Worm (Caenorhabditis elegans): ENCODE data around the gene fln-1.

The fln-1 gene

DNA sequence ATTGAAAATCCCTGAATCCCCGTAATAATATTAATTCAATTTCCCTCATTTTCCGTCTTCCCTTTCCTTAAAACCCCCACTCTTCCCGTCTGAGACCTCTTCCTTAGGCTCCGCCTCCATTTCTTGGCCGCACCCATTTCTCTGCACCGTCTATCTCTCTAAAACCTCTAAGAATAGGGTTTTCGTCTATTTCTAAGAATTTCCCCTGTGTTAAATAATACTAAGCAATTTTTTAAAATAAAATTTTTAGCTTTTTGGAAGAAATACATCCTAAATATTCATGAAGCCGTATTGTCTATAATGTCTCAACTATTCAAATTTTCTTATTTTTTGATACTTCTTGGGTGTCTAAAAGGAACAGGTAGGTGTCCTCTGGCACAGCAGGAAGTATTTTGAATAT is 36.3 kb downstream of the fln-1 start, which contains the start of gene cdh-8:
Gene cdh-8, plus strand, starts transcription at position 301 of the 400 bp plus-strand sequence.
- TF ChIP-seq nhr-77 (tag; optimal IDR thresholded peaks at IDR 0.05), result no peak
- TF ChIP-seq ceh-9 (tag; optimal IDR thresholded peaks at IDR 0.05), result no peak
- TF ChIP-seq lin-15B (tag; optimal IDR thresholded peaks at IDR 0.05), result no peak
- TF ChIP-seq lin-39 (tag; optimal IDR thresholded peaks at IDR 0.05), result no peak
- no peak for TF ChIP-seq ztf-11 (tag; optimal IDR thresholded peaks at IDR 0.05)
- no peak for TF ChIP-seq fkh-2 (tag; optimal IDR thresholded peaks at IDR 0.05)
- TF ChIP-seq nhr-67 (tag; optimal IDR thresholded peaks at IDR 0.05), result no peak
- no peak for TF ChIP-seq elt-1 (tag; optimal IDR thresholded peaks at IDR 0.05)
- no peak for TF ChIP-seq nhr-11 (tag; optimal IDR thresholded peaks at IDR 0.05)
- TF ChIP-seq mml-1 (tag; optimal IDR thresholded peaks at IDR 0.05), result no peak
- TF ChIP-seq R02D3.7 (tag; optimal IDR thresholded peaks at IDR 0.05), result no peak
- no peak for TF ChIP-seq ceh-82 (tag; optimal IDR thresholded peaks at IDR 0.05)
- no peak for TF ChIP-seq nhr-23 (tag; optimal IDR thresholded peaks at IDR 0.05)
- TF ChIP-seq nhr-76 (tag; optimal IDR thresholded peaks at IDR 0.05), result no peak
- TF ChIP-seq fos-1 (tag; optimal IDR thresholded peaks at IDR 0.05), result no peak
- TF ChIP-seq ceh-16 (tag; optimal IDR thresholded peaks at IDR 0.05), result no peak
- TF ChIP-seq skn-1 (tag; optimal IDR thresholded peaks at IDR 0.05), result no peak
- no peak for TF ChIP-seq mdl-1 (tag; optimal IDR thresholded peaks at IDR 0.05)

DNA sequence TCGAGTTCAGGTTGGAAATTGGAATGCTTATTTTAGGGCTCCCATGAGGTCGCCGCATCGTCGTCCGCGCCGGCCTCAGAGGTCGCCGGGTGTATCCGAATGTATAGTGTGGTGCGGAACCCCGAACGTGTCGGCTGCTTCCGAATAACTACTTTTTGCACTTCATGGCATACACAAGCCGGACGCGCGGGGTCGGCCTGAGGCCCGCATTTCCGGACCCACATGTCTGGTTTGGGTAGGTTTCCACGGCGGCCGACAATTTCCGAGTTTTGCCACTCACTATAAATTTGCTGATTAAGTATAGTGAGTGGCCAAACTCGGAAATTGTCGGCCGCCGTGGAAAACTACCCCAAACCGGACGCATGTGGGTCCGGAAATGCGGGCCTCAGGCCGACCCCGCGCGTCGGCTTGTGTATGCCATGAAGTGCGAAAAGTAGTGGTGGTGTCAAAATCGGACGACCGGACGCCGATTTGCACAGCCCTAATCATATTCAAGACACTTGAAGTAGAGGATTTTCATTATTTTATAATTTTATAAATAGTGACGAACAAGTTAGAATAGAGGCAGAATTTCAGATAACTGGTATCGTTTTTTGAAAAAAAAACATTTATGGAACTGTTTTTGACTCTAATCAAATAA is 37.5 kb downstream of the fln-1 start:
- TF ChIP-seq ceh-16 (tag; optimal IDR thresholded peaks at IDR 0.05) (no peak), nhr-76 (tag; optimal IDR thresholded peaks at IDR 0.05) (no peak), aly-2 (tag; optimal IDR thresholded peaks at IDR 0.05) (no peak), ceh-82 (tag; optimal IDR thresholded peaks at IDR 0.05) (no peak), nhr-11 (tag; optimal IDR thresholded peaks at IDR 0.05) (no peak), elt-3 (tag; optimal IDR thresholded peaks at IDR 0.05) (no peak), egl-5 (tag; optimal IDR thresholded peaks at IDR 0.05) (no peak), skn-1 (tag; optimal IDR thresholded peaks at IDR 0.05) (no peak), lsy-12 (tag; optimal IDR thresholded peaks at IDR 0.05) (no peak), ZK546.5 (tag; optimal IDR thresholded peaks at IDR 0.05) (no peak), ama-1 (optimal IDR thresholded peaks at IDR 0.05) (no peak), fkh-2 (tag; optimal IDR thresholded peaks at IDR 0.05) (no peak), nhr-77 (tag; optimal IDR thresholded peaks at IDR 0.05) (no peak), nhr-12 (tag; optimal IDR thresholded peaks at IDR 0.05) (no peak), fos-1 (tag; optimal IDR thresholded peaks at IDR 0.05) (no peak), pha-4 (tag; optimal IDR thresholded peaks at IDR 0.05) (no peak), nfya-1 (tag; optimal IDR thresholded peaks at IDR 0.05; ENCODE audit: insufficient read depth) (no peak)

DNA sequence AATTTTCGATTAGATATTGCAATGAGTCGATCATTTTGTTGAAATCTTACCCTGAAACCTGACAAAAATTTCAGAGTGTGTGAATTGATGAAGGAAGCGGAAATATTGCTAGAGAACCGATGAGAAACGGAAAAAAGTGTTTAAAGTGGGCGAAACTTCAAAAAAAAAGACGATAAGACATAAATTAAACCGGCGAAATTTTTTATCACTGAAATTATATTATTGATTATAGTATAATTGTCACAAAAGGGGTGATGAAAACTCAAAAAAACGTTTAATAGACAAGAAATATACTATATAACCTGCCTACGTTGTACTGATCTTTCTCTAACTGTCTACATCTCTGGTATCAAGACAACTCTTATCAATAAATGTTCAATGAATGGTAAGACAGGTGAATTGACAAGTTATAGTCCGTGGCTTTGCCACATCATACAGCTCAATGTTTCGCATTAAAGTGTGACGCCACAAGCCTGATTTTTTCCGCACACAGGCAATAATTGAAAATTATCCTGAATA is 38.6 kb downstream of the fln-1 start, which contains the start of gene pxmp-4:
Gene pxmp-4, minus strand, starts transcription at position 51 of the 519 bp plus-strand sequence.
- TF ChIP-seq mdl-1 (tag; optimal IDR thresholded peaks at IDR 0.05) (no peak), egl-27 (tag; optimal IDR thresholded peaks at IDR 0.05) (no peak), ztf-11 (tag; optimal IDR thresholded peaks at IDR 0.05) (no peak), ceh-16 (tag; optimal IDR thresholded peaks at IDR 0.05) (no peak), lin-15B (tag; optimal IDR thresholded peaks at IDR 0.05) (no peak), sea-2 (GFP tag; optimal IDR thresholded peaks at IDR 0.05) (no peak), ceh-82 (tag; optimal IDR thresholded peaks at IDR 0.05) (no peak), jun-1 (tag; optimal IDR thresholded peaks at IDR 0.05) (no peak), elt-2 (tag; optimal IDR thresholded peaks at IDR 0.05) (peak; percentile 80), nhr-25 (tag; optimal IDR thresholded peaks at IDR 0.05) (no peak), fkh-10 (GFP tag; optimal IDR thresholded peaks at IDR 0.05) (no peak), hmg-11 (tag; optimal IDR thresholded peaks at IDR 0.05) (no peak), snpc-4 (tag; optimal IDR thresholded peaks at IDR 0.05) (no peak), nfya-1 (tag; optimal IDR thresholded peaks at IDR 0.05; ENCODE audit: insufficient read depth) (no peak), lin-39 (tag; optimal IDR thresholded peaks at IDR 0.05) (no peak), ceh-28 (tag; optimal IDR thresholded peaks at IDR 0.05) (peak; percentile 10), pqm-1 (tag; optimal IDR thresholded peaks at IDR 0.05) (peak; percentile 64), nhr-77 (tag; optimal IDR thresholded peaks at IDR 0.05) (no peak), nhr-28 (tag; optimal IDR thresholded peaks at IDR 0.05) (no peak), daf-12 (tag; optimal IDR thresholded peaks at IDR 0.05) (no peak), unc-39 (tag; optimal IDR thresholded peaks at IDR 0.05) (no peak), tbx-2 (tag; optimal IDR thresholded peaks at IDR 0.05) (no peak), nhr-43 (tag; optimal IDR thresholded peaks at IDR 0.05; ENCODE audit: poor library complexity, severe bottlenecking) (no peak)
